Worm (Caenorhabditis elegans) whole organism, L4/young adult: ENCODE measurements around the gene unc-71.

Experiments
- W03F9.2 ChIP-seq: fragments of 150-350 bp; optimal IDR thresholded peaks from 2 replicates; lab custom pipeline; 2014; ENCODE audit warnings: missing biosample characterization, missing genetic modification characterization
- dao-5 ChIP-seq: sonication (generic microtip); optimal IDR thresholded peaks from 2 replicates; lab custom pipeline; 2016; ENCODE audit warnings: missing genotype, missing genetic modification characterization, moderate library complexity, missing compliant biosample characterization
- him-1 ChIP-seq: sonication (generic microtip); optimal IDR thresholded peaks from 2 replicates; lab custom pipeline; 2016; ENCODE audit warnings: missing genotype, missing genetic modification reagents, missing genetic modification characterization, missing compliant biosample characterization

unc-71 gene

DNA sequence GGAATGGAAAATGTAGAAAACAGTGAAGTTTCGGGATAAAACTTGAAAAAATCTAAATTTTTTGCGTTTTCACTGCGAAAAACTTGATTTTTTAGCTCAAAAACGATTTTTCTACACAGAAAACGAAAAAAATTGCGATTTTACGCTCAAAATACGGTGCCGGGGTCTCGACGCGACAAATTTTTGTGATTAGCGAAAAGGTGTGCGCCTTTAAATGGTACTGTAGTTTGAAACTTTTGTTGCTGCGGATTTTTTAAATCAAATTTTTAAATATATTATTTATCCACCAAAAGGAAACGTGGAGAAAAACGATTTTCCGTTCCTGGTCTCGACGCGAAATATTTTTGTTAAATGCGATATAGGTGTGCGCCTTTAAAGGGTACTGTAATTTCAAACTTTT lies 15.7 kb upstream of the unc-71 start:
- no peak for TF ChIP-seq W03F9.2 (tag; lab: Kevin White, UChicago)
- TF ChIP-seq dao-5: no peak
- TF ChIP-seq him-1 (tag; lab: Kevin White, UChicago): no peak

DNA sequence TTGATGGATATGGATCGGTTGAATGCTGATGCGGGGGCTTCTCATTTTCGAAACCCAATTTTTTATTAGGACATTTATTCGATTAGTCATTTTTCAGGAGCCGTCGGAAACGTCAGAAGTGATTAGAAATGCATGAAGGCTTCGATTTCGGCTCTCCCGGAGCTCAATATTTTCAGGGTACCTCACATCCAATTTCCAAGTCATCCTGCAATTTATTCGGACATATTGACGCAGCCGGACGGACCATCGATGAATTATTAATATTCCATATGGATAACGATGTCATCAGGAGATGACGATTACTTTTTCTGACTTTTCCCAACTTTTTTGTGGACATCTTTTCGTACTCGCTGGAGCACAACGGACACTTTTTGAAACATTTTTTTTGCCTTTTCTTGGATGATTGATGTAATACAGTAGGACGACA lies 15.1 kb upstream of the unc-71 start:
- TF ChIP-seq him-1 (tag; lab: Kevin White, UChicago): no peak
- TF ChIP-seq dao-5: no peak
- TF ChIP-seq W03F9.2 (tag; lab: Kevin White, UChicago): no peak

- TF ChIP-seq W03F9.2 (tag; lab: Kevin White, UChicago) (peak; percentile 99), him-1 (tag; lab: Kevin White, UChicago) (peak; percentile 98), dao-5 (no peak)
Observed at ce11 chrIII:12904987-12905541, 13.5 kb upstream of the unc-71 start, which contains the start of gene cox-5A. Gene cox-5A, plus strand, starts transcription at chrIII:12905491.

DNA sequence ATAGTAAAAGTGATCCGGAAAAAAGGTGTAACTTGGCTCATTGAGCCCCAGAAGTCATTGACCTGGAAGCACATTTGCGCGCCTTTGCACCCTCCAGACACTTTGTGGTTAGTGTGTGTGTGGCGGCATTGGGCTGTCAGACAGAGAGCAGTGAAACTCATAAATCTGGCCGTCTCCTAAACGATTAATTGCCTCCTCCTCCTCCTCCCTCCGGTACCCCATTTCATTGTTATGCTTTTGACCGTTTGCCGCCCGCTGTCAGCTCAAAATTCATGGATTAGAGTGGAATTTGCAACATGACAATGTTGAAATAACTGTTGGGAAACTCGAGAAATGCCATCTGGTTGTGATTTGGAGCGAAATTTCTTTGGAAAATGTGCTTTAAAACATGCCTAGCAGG lies 12.5 kb upstream of the unc-71 start:
- no peak for TF ChIP-seq him-1 (tag; lab: Kevin White, UChicago)
- TF ChIP-seq W03F9.2 (tag; lab: Kevin White, UChicago): no peak
- no peak for TF ChIP-seq dao-5

- TF ChIP-seq W03F9.2 (tag; lab: Kevin White, UChicago): no peak
- no peak for TF ChIP-seq dao-5
- TF ChIP-seq him-1 (tag; lab: Kevin White, UChicago): no peak
Observed at ce11 chrIII:12894207-12894606, 2.7 kb upstream of the unc-71 start.

- no peak for TF ChIP-seq him-1 (tag; lab: Kevin White, UChicago)
Observed at ce11 chrIII:12892767-12893166, 1.2 kb upstream of the unc-71 start.

DNA sequence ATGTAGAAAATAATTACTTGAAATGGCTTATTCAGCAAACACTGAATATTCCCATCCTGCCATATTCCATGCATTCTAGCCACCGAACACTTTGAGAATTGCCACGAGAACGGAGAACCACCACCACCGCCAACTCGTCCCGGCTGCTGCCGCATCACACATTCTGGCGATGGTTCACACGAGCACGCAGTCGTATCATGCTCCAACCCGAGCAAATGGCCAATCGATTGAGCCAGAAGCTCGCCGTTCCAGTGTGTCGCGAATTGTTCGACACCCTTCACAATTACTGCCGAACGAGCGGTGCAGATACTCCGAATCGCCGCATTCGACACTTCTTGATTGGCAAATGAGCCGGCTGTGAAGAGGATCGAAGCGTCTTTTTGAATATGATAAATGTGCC lies 6.4 kb downstream of the unc-71 start:
- no peak for TF ChIP-seq dao-5
- no peak for TF ChIP-seq him-1 (tag; lab: Kevin White, UChicago)
- TF ChIP-seq W03F9.2 (tag; lab: Kevin White, UChicago): no peak

- TF ChIP-seq dao-5 (no peak), him-1 (tag; lab: Kevin White, UChicago) (no peak), W03F9.2 (tag; lab: Kevin White, UChicago) (no peak)
Observed at ce11 chrIII:12880704-12881103, 10.8 kb downstream of the unc-71 start.

- no peak for TF ChIP-seq him-1 (tag; lab: Kevin White, UChicago)
- TF ChIP-seq W03F9.2 (tag; lab: Kevin White, UChicago): no peak
- TF ChIP-seq dao-5: no peak
Observed at ce11 chrIII:12877527-12878234, 13.9 kb downstream of the unc-71 start, which contains the start of the genes cec-7 and enu-3.5. Gene cec-7, minus strand, starts transcription at chrIII:12877577. Gene enu-3.5, plus strand, starts transcription at chrIII:12878196.

- TF ChIP-seq dao-5 (no peak), him-1 (tag; lab: Kevin White, UChicago) (no peak), W03F9.2 (tag; lab: Kevin White, UChicago) (no peak)
Observed at ce11 chrIII:12875653-12876052, 15.9 kb downstream of the unc-71 start.

ce11 chrIII:12874606-12875066 lies 16.9 kb downstream of the unc-71 start, which contains the start of the genes mrg-1 and spcs-2:
Gene mrg-1, minus strand, starts transcription at chrIII:12874656.
Gene spcs-2, plus strand, starts transcription at chrIII:12875031.
- peak; percentile 59 for TF ChIP-seq him-1 (tag; lab: Kevin White, UChicago)
- TF ChIP-seq dao-5: no peak
- TF ChIP-seq W03F9.2 (tag; lab: Kevin White, UChicago): peak; percentile 94

- TF ChIP-seq dao-5: no peak
- TF ChIP-seq him-1 (tag; lab: Kevin White, UChicago): no peak
- no peak for TF ChIP-seq W03F9.2 (tag; lab: Kevin White, UChicago)
Observed at ce11 chrIII:12870060-12870696, 21.4 kb downstream of the unc-71 start, which contains the start of gene Y37D8A.6. Gene Y37D8A.6, minus strand, starts transcription at chrIII:12870297.

- TF ChIP-seq dao-5 (no peak), him-1 (tag; lab: Kevin White, UChicago) (no peak), W03F9.2 (tag; lab: Kevin White, UChicago) (no peak)
Observed at ce11 chrIII:12864648-12865047, 26.9 kb downstream of the unc-71 start, which contains the start of gene Y37D8A.8. Gene Y37D8A.8, plus strand, starts transcription at chrIII:12864948.

DNA sequence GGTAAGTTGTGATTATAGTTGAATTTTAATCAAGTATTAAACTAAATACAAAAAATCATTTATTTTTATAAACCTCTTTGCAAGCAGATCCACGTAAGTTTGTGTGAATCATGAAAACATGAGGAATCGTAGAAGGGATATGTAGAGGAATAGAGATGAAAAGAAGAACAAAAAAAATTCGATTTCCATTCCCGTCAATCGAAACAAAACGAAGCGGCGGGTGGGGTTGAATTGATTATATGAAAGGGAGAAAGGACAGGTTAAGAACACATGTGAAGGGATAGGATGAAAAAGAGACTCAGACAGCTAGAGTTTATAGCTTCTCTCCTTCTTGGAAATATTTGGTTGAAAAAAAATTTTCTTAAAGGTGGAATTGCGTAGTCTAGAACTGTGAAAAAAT lies 31.4 kb downstream of the unc-71 start:
- no peak for TF ChIP-seq dao-5
- no peak for TF ChIP-seq W03F9.2 (tag; lab: Kevin White, UChicago)
- no peak for TF ChIP-seq him-1 (tag; lab: Kevin White, UChicago)
